Fruit fly (Drosophila melanogaster) whole organism, prepupa: ENCODE measurements around the gene png.

Experiments
- CG6854 ChIP-seq: fragments of 200-800 bp; sonication (Bioruptor generic); optimal IDR thresholded peaks from 2 replicates; lab custom pipeline; 2017; ENCODE audit warnings: missing biosample characterization, mild to moderate bottlenecking, missing genetic modification characterization
- achi ChIP-seq: fragments of 200-800 bp; sonication (Bioruptor generic); optimal IDR thresholded peaks from 3 replicates; lab custom pipeline; 2016; ENCODE audit warnings: missing biosample characterization, missing genetic modification characterization

DNA sequence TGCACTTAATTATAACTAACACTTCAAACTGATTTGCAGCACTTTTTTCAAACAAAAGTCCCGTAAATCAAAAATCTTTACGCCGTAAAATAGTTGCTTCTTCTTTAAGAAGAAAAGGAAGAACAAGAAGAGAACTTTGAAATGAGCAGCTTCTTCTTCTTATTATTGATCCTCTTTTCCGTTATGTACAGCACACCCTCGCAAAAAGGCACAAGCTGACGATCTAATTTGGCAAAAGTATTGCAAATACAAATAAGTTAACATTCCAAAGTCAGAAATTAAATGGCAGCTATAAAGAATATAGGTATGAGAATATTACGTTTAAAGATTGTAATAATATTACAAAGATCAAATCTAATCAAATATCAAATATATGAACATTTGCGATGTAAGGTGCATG, 15.9 kb downstream of the png start, which contains the start of gene CG11409:
- TF ChIP-seq achi (GFP tag; lab: Kevin White, UChicago) (no peak), CG6854 (GFP tag; lab: Kevin White, UChicago) (no peak)
